Worm (Caenorhabditis elegans) whole organism, early embryonic: ENCODE results near the gene T27A10.5.

Experiments
- ama-1 ChIP-seq: fragments of 150-350 bp; optimal IDR thresholded peaks from 2 replicates; lab custom pipeline; 2014
- ceh-13 ChIP-seq: fragments of 200-800 bp; sonication (Bioruptor generic); optimal IDR thresholded peaks from 2 replicates; lab custom pipeline; 2018; ENCODE audit warnings: mild to moderate bottlenecking, missing genetic modification characterization, missing compliant biosample characterization
- ceh-36 ChIP-seq: sonication (generic microtip); optimal IDR thresholded peaks from 2 replicates; lab custom pipeline; 2016; ENCODE audit warnings: missing genetic modification characterization, inconsistent platforms, missing compliant biosample characterization
- flt-1 ChIP-seq: fragments of 200-800 bp; sonication (Bioruptor generic); IDR thresholded peaks from 2 replicates; pipeline ENCODE4 v1.3.6; 2022; ENCODE audit warnings: missing genetic modification characterization, missing compliant biosample characterization
- hmg-4 ChIP-seq: fragments of 200-800 bp; sonication (Bioruptor generic); optimal IDR thresholded peaks from 2 replicates; lab custom pipeline; 2018; ENCODE audit warnings: mild to moderate bottlenecking, missing genetic modification characterization, missing compliant biosample characterization
- hnd-1 ChIP-seq: sonication (generic microtip); optimal IDR thresholded peaks from 2 replicates; lab custom pipeline; 2016; ENCODE audit warnings: missing genetic modification characterization, missing compliant biosample characterization
- pes-1 ChIP-seq: fragments of 200-800 bp; sonication (Bioruptor generic); IDR thresholded peaks from 2 replicates; pipeline ENCODE4 v1.3.6; 2022; ENCODE audit warnings: missing genetic modification reagents, missing genetic modification characterization, missing compliant biosample characterization
- scrt-1 ChIP-seq: fragments of 200-800 bp; sonication (Bioruptor generic); IDR thresholded peaks from 2 replicates; pipeline ENCODE4 v1.3.6; 2022; ENCODE audit warnings: missing genetic modification characterization, missing compliant biosample characterization
- sea-1 ChIP-seq: fragments of 200-800 bp; sonication (Bioruptor generic); conservative IDR thresholded peaks from 2 replicates; pipeline ENCODE4 v1.3.6; 2022; ENCODE audit warnings: missing genetic modification characterization, missing compliant biosample characterization
- tbx-37 ChIP-seq: fragments of 200-800 bp; sonication (Bioruptor generic); conservative IDR thresholded peaks from 2 replicates; pipeline ENCODE4 v1.3.6; 2022; ENCODE audit warnings: missing genetic modification reagents, missing genetic modification characterization, missing compliant biosample characterization
- tra-4 ChIP-seq: sonication (generic microtip); optimal IDR thresholded peaks from 2 replicates; lab custom pipeline; 2017; ENCODE audit warnings: missing genetic modification characterization, missing compliant biosample characterization

- TF ChIP-seq flt-1 (no peak), sea-1 (GFP tag; lab: Robert Waterston, UW) (no peak), ceh-36 (tag; lab: Kevin White, UChicago) (no peak), tra-4 (no peak), ceh-13 (no peak), ama-1 (lab: Kevin White, UChicago) (no peak), pes-1 (GFP tag; lab: Robert Waterston, UW) (no peak), scrt-1 (no peak), hnd-1 (tag; lab: Kevin White, UChicago) (no peak), hmg-4 (no peak), tbx-37 (GFP tag; lab: Robert Waterston, UW) (no peak)
Observed at ce11 chrX:3538067-3538466, 35.3 kb downstream of the T27A10.5 start.
